Fruit fly (Drosophila melanogaster): ENCODE data around the gene gudu.

gudu gene

dm6 chr2L:7420305-7421287, 32.3 kb downstream of the gudu start:
- TF ChIP-seq CG17612 (GFP tag; IDR thresholded peaks at IDR 0.05): no peak
- TF ChIP-seq Sry-δ (GFP tag; optimal IDR thresholded peaks at IDR 0.05): peak; percentile 18
- TF ChIP-seq ato (GFP tag; IDR thresholded peaks at IDR 0.05; ENCODE audit: partially characterized antibody): no peak
- peak; percentile 13 to 38 for TF ChIP-seq Trl (optimal IDR thresholded peaks at IDR 0.05)
- TF ChIP-seq Trl (GFP tag; optimal IDR thresholded peaks at IDR 0.05): no peak
- TF ChIP-seq CG10959 (GFP tag; IDR thresholded peaks at IDR 0.05): peak; percentile 40; the same call in 1 of the 2 replicates
- peak; percentile 19 for TF ChIP-seq da (GFP tag; optimal IDR thresholded peaks at IDR 0.05)
- peak; percentile 37 for TF ChIP-seq tup (GFP tag; optimal IDR thresholded peaks at IDR 0.05)
- TF ChIP-seq Abd-B (GFP tag; optimal IDR thresholded peaks at IDR 0.05): peak; percentile 9
- TF ChIP-seq ewg (GFP tag; optimal IDR thresholded peaks at IDR 0.05): no peak
- peak; percentile 50 for TF ChIP-seq Oli (tag; optimal IDR thresholded peaks at IDR 0.05)
- TF ChIP-seq ash1 (GFP tag; optimal IDR thresholded peaks at IDR 0.05): no peak
- TF ChIP-seq CG12071 (GFP tag; optimal IDR thresholded peaks at IDR 0.05): no peak
- peak; percentile 61 for TF ChIP-seq Atf6 (GFP tag; IDR thresholded peaks at IDR 0.05)
- TF ChIP-seq CG2678 (tag; optimal IDR thresholded peaks at IDR 0.05): peak; percentile 73
- TF ChIP-seq CG18011 (GFP tag; optimal IDR thresholded peaks at IDR 0.05): no peak
- TF ChIP-seq HmgZ (tag; optimal IDR thresholded peaks at IDR 0.05): peak; percentile 69
- TF ChIP-seq CG11247 (GFP tag; IDR thresholded peaks at IDR 0.05): peak; percentile 51; the same call in 1 of the 2 replicates
- no peak for TF ChIP-seq zen (tag; optimal IDR thresholded peaks at IDR 0.05)
- TF ChIP-seq CG12155 (GFP tag; optimal IDR thresholded peaks at IDR 0.05): peak; percentile 40
- no peak for TF ChIP-seq CG16813 (GFP tag; IDR thresholded peaks at IDR 0.05; ENCODE audit: partially characterized antibody)
- TF ChIP-seq CG14050 (GFP tag; IDR thresholded peaks at IDR 0.05): peak; percentile 61
- TF ChIP-seq Nf-YB (GFP tag; optimal IDR thresholded peaks at IDR 0.05): peak; percentile 11
- peak; percentile 67 for TF ChIP-seq gro (GFP tag; optimal IDR thresholded peaks at IDR 0.05)
- TF ChIP-seq insv (GFP tag; optimal IDR thresholded peaks at IDR 0.05): no peak
- TF ChIP-seq CG34422 (GFP tag; IDR thresholded peaks at IDR 0.05): peak; percentile 52; the same call in 2 of the 3 replicates
- TF ChIP-seq CG12299 (tag; optimal IDR thresholded peaks at IDR 0.05): no peak
- TF ChIP-seq CG30403 (GFP tag; optimal IDR thresholded peaks at IDR 0.05): peak; percentile 78
- no peak for TF ChIP-seq mld (GFP tag; IDR thresholded peaks at IDR 0.05; ENCODE audit: partially characterized antibody)
- peak; percentile 15 for TF ChIP-seq bab2 (GFP tag; optimal IDR thresholded peaks at IDR 0.05)
- TF ChIP-seq Meics (GFP tag; optimal IDR thresholded peaks at IDR 0.05): peak; percentile 83
- TF ChIP-seq CG15269 (tag; optimal IDR thresholded peaks at IDR 0.05): peak; percentile 69
- TF ChIP-seq CG6683 (GFP tag; optimal IDR thresholded peaks at IDR 0.05): peak; percentile 29
- TF ChIP-seq NK7.1 (GFP tag; optimal IDR thresholded peaks at IDR 0.05): peak; percentile 50
- peak; percentile 67 for TF ChIP-seq al (GFP tag; IDR thresholded peaks at IDR 0.05)
- peak; percentile 67 for TF ChIP-seq ind (GFP tag; optimal IDR thresholded peaks at IDR 0.05)
- no peak for TF ChIP-seq cg (GFP tag; optimal IDR thresholded peaks at IDR 0.05)
- no peak for TF ChIP-seq oc (tag; optimal IDR thresholded peaks at IDR 0.05)
- TF ChIP-seq CG4282 (GFP tag; optimal IDR thresholded peaks at IDR 0.05): no peak
- no peak for TF ChIP-seq CG4820 (GFP tag; optimal IDR thresholded peaks at IDR 0.05)
- no peak for TF ChIP-seq Hr39 (optimal IDR thresholded peaks at IDR 0.05)
- peak; percentile 73 for TF ChIP-seq schlank (tag; optimal IDR thresholded peaks at IDR 0.05)
- TF ChIP-seq unc-4 (GFP tag; IDR thresholded peaks at IDR 0.05; ENCODE audit: partially characterized antibody): no peak
- TF ChIP-seq Med (GFP tag): peak; percentile 94
- TF ChIP-seq psq (GFP tag; optimal IDR thresholded peaks at IDR 0.05): no peak
- TF ChIP-seq CG15011 (GFP tag; optimal IDR thresholded peaks at IDR 0.05): peak; percentile 56
- peak; percentile 78 for TF ChIP-seq Antp (GFP tag; optimal IDR thresholded peaks at IDR 0.05)
- TF ChIP-seq Deaf1 (tag; optimal IDR thresholded peaks at IDR 0.05): no peak
- no peak for TF ChIP-seq CG13123 (GFP tag; optimal IDR thresholded peaks at IDR 0.05)

Data from whole organism, embryonic.